Fruit fly (Drosophila melanogaster) whole organism, embryonic: ENCODE results near the gene Tim17b.

Experiments
- CG10274 ChIP-seq: fragments of 200-800 bp; sonication (Bioruptor generic); optimal IDR thresholded peaks from 3 replicates; lab custom pipeline; 2017; ENCODE audit warnings: missing biosample characterization, mild to moderate bottlenecking, missing genetic modification characterization
- nau ChIP-seq: fragments of 200-800 bp; sonication (Bioruptor generic); optimal IDR thresholded peaks from 3 replicates; lab custom pipeline; 2017; ENCODE audit warnings: missing biosample characterization, mild to moderate bottlenecking, missing genetic modification characterization, missing genetic modification reagents
- pzg ChIP-seq: fragments of 200-800 bp; sonication (Bioruptor generic); optimal IDR thresholded peaks from 3 replicates; lab custom pipeline; 2018; ENCODE audit warnings: missing biosample characterization, mild to moderate bottlenecking, missing genetic modification characterization, moderate library complexity
- schlank ChIP-seq: fragments of 200-800 bp; sonication (Bioruptor generic); optimal IDR thresholded peaks from 2 replicates; lab custom pipeline; 2018; ENCODE audit warnings: missing biosample characterization, mild to moderate bottlenecking, missing genetic modification characterization
- vvl ChIP-seq: fragments of 200-800 bp; sonication (Bioruptor generic); IDR thresholded peaks from 2 replicates; pipeline ENCODE4 v1.3.6; 2022; ENCODE audit warnings: missing biosample characterization, missing genetic modification characterization

- TF ChIP-seq nau (GFP tag; lab: Kevin White, UChicago) (no peak), vvl (no peak), pzg (GFP tag; lab: Kevin White, UChicago) (no peak), CG10274 (no peak), schlank (tag; lab: Kevin White, UChicago) (no peak)
Measured at dm6 chr3R:3748563-3749156, 14.0 kb downstream of the Tim17b start.
